Worm (Caenorhabditis elegans): Measurements from ENCODE around the gene Y11D7A.10.

DNA sequence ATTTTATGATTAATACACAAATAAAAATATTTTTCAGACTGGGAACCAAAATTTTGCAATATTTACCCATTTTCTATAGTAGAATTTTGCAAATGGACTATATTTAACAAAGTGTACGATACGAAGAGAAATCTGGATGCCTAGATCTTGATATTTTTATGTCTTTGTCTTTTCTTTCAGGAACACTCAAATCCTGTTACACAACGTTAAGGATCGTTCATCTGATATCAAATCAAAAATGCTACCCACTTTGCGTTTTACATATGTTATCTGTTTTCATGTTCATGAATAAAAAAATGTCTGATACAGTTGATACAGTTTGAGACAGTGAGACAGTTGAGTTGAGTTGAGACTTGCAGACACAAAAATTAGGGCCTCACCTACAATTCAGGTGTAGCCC is 36.7 kb upstream of the Y11D7A.10 start, which contains the start of gene F49C12.1:
- no peak for TF ChIP-seq ztf-11 (tag; optimal IDR thresholded peaks at IDR 0.05)
- no peak for TF ChIP-seq snpc-4 (tag; optimal IDR thresholded peaks at IDR 0.05)
- TF ChIP-seq nhr-11 (tag; optimal IDR thresholded peaks at IDR 0.05) = no peak
- TF ChIP-seq crh-2 (tag; optimal IDR thresholded peaks at IDR 0.05) = no peak
- no peak for TF ChIP-seq ama-1 (optimal IDR thresholded peaks at IDR 0.05)
- TF ChIP-seq egl-27 (tag; optimal IDR thresholded peaks at IDR 0.05) = no peak
- no peak for TF ChIP-seq mab-5 (tag; optimal IDR thresholded peaks at IDR 0.05)
- TF ChIP-seq skn-1 (tag; optimal IDR thresholded peaks at IDR 0.05) = no peak

Data from whole organism, L2 larva.